Fruit fly (Drosophila melanogaster): ENCODE data around the gene dop.

The dop gene

dm6 chr3L:15532368-15533030 is 33.3 kb upstream of the dop start (continued):
- peak; percentile 47; the same call in 1 of the 2 replicates for TF ChIP-seq gsb (GFP tag; IDR thresholded peaks at IDR 0.05)
- TF ChIP-seq CG6654 (GFP tag; optimal IDR thresholded peaks at IDR 0.05), result peak; percentile 1
- no peak for TF ChIP-seq CG8359 (GFP tag; optimal IDR thresholded peaks at IDR 0.05; ENCODE audit: borderline replicate concordance)
- no peak for TF ChIP-seq CG12071 (GFP tag; optimal IDR thresholded peaks at IDR 0.05)
- peak; percentile 74 for TF ChIP-seq phol (tag; optimal IDR thresholded peaks at IDR 0.05)
- no peak for TF ChIP-seq cas (GFP tag; IDR thresholded peaks at IDR 0.05)
- peak; percentile 51 for TF ChIP-seq grau (tag; optimal IDR thresholded peaks at IDR 0.05)
- TF ChIP-seq CG34422 (GFP tag; IDR thresholded peaks at IDR 0.05), result peak; percentile 16; the same call in 1 of the 3 replicates
- no peak for TF ChIP-seq hkb (optimal IDR thresholded peaks at IDR 0.05)
- peak; percentile 15; the same call in 1 of the 2 replicates for TF ChIP-seq hkb (GFP tag; IDR thresholded peaks at IDR 0.05)
- peak; percentile 68 for TF ChIP-seq ranshi (GFP tag; IDR thresholded peaks at IDR 0.05)
- 0 out of 3 replicates have a peak, but pooled peaks have one; percentile 11 for TF ChIP-seq CG3726 (GFP tag; IDR thresholded peaks at IDR 0.05)
- no peak for TF ChIP-seq CG8290 (GFP tag; optimal IDR thresholded peaks at IDR 0.05)
- peak in 1 of 2 experiments; percentile 26 for TF ChIP-seq CG8290 (tag; optimal IDR thresholded peaks at IDR 0.05)
- TF ChIP-seq CG17361 (GFP tag; IDR thresholded peaks at IDR 0.05), result peak; percentile 85; the same call in 2 of the 3 replicates
- TF ChIP-seq CG11504 (tag; optimal IDR thresholded peaks at IDR 0.05), result peak; percentile 76
- TF ChIP-seq Myb (GFP tag; optimal IDR thresholded peaks at IDR 0.05), result peak; percentile 14
- TF ChIP-seq CG10321 (GFP tag; IDR thresholded peaks at IDR 0.05), result no peak
- TF ChIP-seq nmo (GFP tag; optimal IDR thresholded peaks at IDR 0.05), result peak; percentile 16
- TF ChIP-seq CG2202 (tag; optimal IDR thresholded peaks at IDR 0.05), result no peak
- TF ChIP-seq Dbx (GFP tag; IDR thresholded peaks at IDR 0.05), result 0 out of 3 replicates have a peak, but pooled peaks have one; percentile 24
- peak; percentile 32 for TF ChIP-seq CG10147 (GFP tag; optimal IDR thresholded peaks at IDR 0.05)
- TF ChIP-seq CG8281 (tag; optimal IDR thresholded peaks at IDR 0.05), result no peak
- TF ChIP-seq oc (tag; optimal IDR thresholded peaks at IDR 0.05), result peak; percentile 16
- TF ChIP-seq CG16863 (GFP tag; optimal IDR thresholded peaks at IDR 0.05), result no peak
- TF ChIP-seq CoRest (tag; optimal IDR thresholded peaks at IDR 0.05), result peak; percentile 17
- TF ChIP-seq br (optimal IDR thresholded peaks at IDR 0.05), result no peak
- TF ChIP-seq Adf1 (GFP tag; IDR thresholded peaks at IDR 0.05), result peak; percentile 76
- no peak for TF ChIP-seq run (tag; optimal IDR thresholded peaks at IDR 0.05)
- TF ChIP-seq nerfin-2 (GFP tag; IDR thresholded peaks at IDR 0.05; ENCODE audit: partially characterized antibody), result no peak
- peak; percentile 19 for TF ChIP-seq CG1233 (GFP tag; optimal IDR thresholded peaks at IDR 0.05)
- TF ChIP-seq CG18764 (GFP tag; optimal IDR thresholded peaks at IDR 0.05), result no peak
- no peak for TF ChIP-seq Gsc (GFP tag; IDR thresholded peaks at IDR 0.05)
- no peak for TF ChIP-seq CG3838 (GFP tag; optimal IDR thresholded peaks at IDR 0.05)
- peak; percentile 57 for TF ChIP-seq CG10979 (tag; optimal IDR thresholded peaks at IDR 0.05)
- peak; percentile 74 for TF ChIP-seq CG14710 (tag; optimal IDR thresholded peaks at IDR 0.05)

dm6 chr3L:15533402-15534129 is 32.2 kb upstream of the dop start:
- no peak for TF ChIP-seq CG10543 (GFP tag; optimal IDR thresholded peaks at IDR 0.05)
- TF ChIP-seq CG10274 (GFP tag; optimal IDR thresholded peaks at IDR 0.05), result peak; percentile 99
- no peak for TF ChIP-seq run (tag; optimal IDR thresholded peaks at IDR 0.05)
- TF ChIP-seq tio (GFP tag; optimal IDR thresholded peaks at IDR 0.05), result no peak
- TF ChIP-seq CoRest (tag; optimal IDR thresholded peaks at IDR 0.05), result peak; percentile 36
- peak; percentile 28 for TF ChIP-seq Sox100B (GFP tag; optimal IDR thresholded peaks at IDR 0.05)
- TF ChIP-seq CTCF (GFP tag; optimal IDR thresholded peaks at IDR 0.05), result no peak
- TF ChIP-seq CG17359 (tag; optimal IDR thresholded peaks at IDR 0.05), result peak; percentile 57
- TF ChIP-seq exex (tag; optimal IDR thresholded peaks at IDR 0.05), result no peak
- TF ChIP-seq CG8924 (tag; optimal IDR thresholded peaks at IDR 0.05), result peak; percentile 43
- peak; percentile 28 for TF ChIP-seq bcd (GFP tag; optimal IDR thresholded peaks at IDR 0.05)
- TF ChIP-seq Fer3 (tag; optimal IDR thresholded peaks at IDR 0.05), result no peak
- no peak for TF ChIP-seq CG10959 (GFP tag; IDR thresholded peaks at IDR 0.05)
- TF ChIP-seq CG7987 (GFP tag; optimal IDR thresholded peaks at IDR 0.05), result peak; percentile 31
- peak; percentile 13 for TF ChIP-seq Abd-B (GFP tag; optimal IDR thresholded peaks at IDR 0.05)
- no peak for TF ChIP-seq CG16815 (GFP tag; optimal IDR thresholded peaks at IDR 0.05)
- TF ChIP-seq CG14667 (GFP tag; IDR thresholded peaks at IDR 0.05), result no peak

Data from whole organism, embryonic.